Fruit fly (Drosophila melanogaster) whole organism, embryonic: ENCODE data around the gene CG8319.

Source experiments
- Awh ChIP-seq: fragments of 200-800 bp; sonication (Bioruptor generic); IDR thresholded peaks from 2 replicates; pipeline ENCODE4, ENCODE4 v1.3.6; 2022; ENCODE audit warnings: missing biosample characterization, missing genetic modification characterization
- CG12104 ChIP-seq: fragments of 200-800 bp; sonication (Bioruptor generic); optimal IDR thresholded peaks from 3 replicates; lab custom pipeline; 2016; ENCODE audit warnings: missing biosample characterization, missing genetic modification characterization
- CG13287 ChIP-seq: fragments of 200-800 bp; sonication (Bioruptor generic); IDR thresholded peaks from 2 replicates; pipeline ENCODE4 v1.3.6; 2022; ENCODE audit warnings: missing biosample characterization, missing genetic modification characterization; ENCODE audit not compliant: partially characterized antibody
- CG14667 ChIP-seq: fragments of 200-800 bp; sonication (Bioruptor generic); IDR thresholded peaks from 2 replicates; pipeline ENCODE4 v1.3.6; 2022; ENCODE audit warnings: missing biosample characterization, missing genetic modification characterization
- CG15479 ChIP-seq: fragments of 200-800 bp; sonication (Bioruptor generic); optimal IDR thresholded peaks from 3 replicates; lab custom pipeline; 2019; ENCODE audit warnings: missing biosample characterization, mild to moderate bottlenecking, missing genetic modification characterization, moderate library complexity
- CG1602 ChIP-seq: fragments of 200-800 bp; sonication (Bioruptor generic); optimal IDR thresholded peaks from 3 replicates; lab custom pipeline; 2016; ENCODE audit warnings: missing biosample characterization, missing genetic modification characterization
- CG16779 ChIP-seq: fragments of 200-800 bp; sonication (Bioruptor generic); IDR thresholded peaks from 2 replicates; pipeline ENCODE4 v1.3.6; 2022; ENCODE audit warnings: missing biosample characterization, missing genetic modification characterization
- CG17359 ChIP-seq: fragments of 200-800 bp; sonication (Bioruptor generic); optimal IDR thresholded peaks from 3 replicates; lab custom pipeline; 2018; ENCODE audit warnings: missing biosample characterization, mild to moderate bottlenecking, missing genetic modification characterization, moderate library complexity
- CG1792 ChIP-seq: fragments of 200-800 bp; sonication (Bioruptor generic); optimal IDR thresholded peaks from 2 replicates; lab custom pipeline; 2016; ENCODE audit warnings: missing biosample characterization, missing genetic modification characterization
- CG30403 ChIP-seq: fragments of 200-800 bp; sonication (Bioruptor generic); optimal IDR thresholded peaks from 3 replicates; lab custom pipeline; 2016; ENCODE audit warnings: missing biosample characterization, missing genetic modification characterization
- CG32767 ChIP-seq: fragments of 200-800 bp; sonication (Bioruptor generic); IDR thresholded peaks from 2 replicates; pipeline ENCODE4 v1.3.6; 2022; ENCODE audit warnings: missing biosample characterization, missing genetic modification characterization
- CG4730 ChIP-seq: fragments of 200-800 bp; sonication (Bioruptor generic); IDR thresholded peaks from 2 replicates; pipeline ENCODE4 v1.3.6; 2022; ENCODE audit warnings: missing biosample characterization, missing genetic modification characterization
- CG6175 ChIP-seq: fragments of 200-800 bp; sonication (Bioruptor generic); IDR thresholded peaks from 3 replicates; pipeline ENCODE4 v1.3.6; 2022; ENCODE audit warnings: missing biosample characterization, missing genetic modification characterization
- CG7928 ChIP-seq: fragments of 200-800 bp; sonication (Bioruptor generic); optimal IDR thresholded peaks from 2 replicates; lab custom pipeline; 2017; ENCODE audit warnings: missing biosample characterization, mild to moderate bottlenecking, missing genetic modification characterization
- CG8089 ChIP-seq: fragments of 200-800 bp; sonication (Bioruptor generic); optimal IDR thresholded peaks from 3 replicates; lab custom pipeline; 2016; ENCODE audit warnings: missing biosample characterization, missing genetic modification characterization
- Dad ChIP-seq: fragments of 200-800 bp; sonication (Bioruptor generic); optimal IDR thresholded peaks from 3 replicates; lab custom pipeline; 2016; ENCODE audit warnings: missing biosample characterization, missing genetic modification characterization
- Deaf1 ChIP-seq: fragments of 200-800 bp; optimal IDR thresholded peaks from 3 replicates; lab custom pipeline; 2019; ENCODE audit warnings: missing biosample characterization, mild to moderate bottlenecking, missing genetic modification characterization, moderate library complexity
- Ets97D ChIP-seq: fragments of 200-800 bp; sonication (Bioruptor generic); optimal IDR thresholded peaks from 3 replicates; lab custom pipeline; 2016; ENCODE audit warnings: missing biosample characterization, missing genetic modification characterization
- Fer1 ChIP-seq: fragments of 200-800 bp; sonication (Bioruptor generic); optimal IDR thresholded peaks from 2 replicates; lab custom pipeline; 2017; ENCODE audit warnings: missing biosample characterization, mild to moderate bottlenecking, missing genetic modification characterization
- Hmr ChIP-seq: fragments of 200-800 bp; sonication (Bioruptor generic); optimal IDR thresholded peaks from 3 replicates; lab custom pipeline; 2017; ENCODE audit warnings: mild to moderate bottlenecking, missing biosample characterization, missing genetic modification reagents, missing genetic modification characterization
- Hr51 ChIP-seq, 2 experiments: fragments of 200-800 bp; sonication (Bioruptor generic); optimal IDR thresholded peaks; 2 replicates in 1 of 2; 3 replicates in 1 of 2; lab custom pipeline; 2016 to 2018; ENCODE audit warnings: missing biosample characterization in 2 of 2, missing genetic modification characterization in 2 of 2, mild to moderate bottlenecking in 1 of 2, moderate library complexity in 1 of 2
- Mes4 ChIP-seq: fragments of 200-800 bp; sonication (Bioruptor generic); optimal IDR thresholded peaks from 2 replicates; lab custom pipeline; 2016; ENCODE audit warnings: missing biosample characterization, missing genetic modification characterization
- NC2α ChIP-seq: fragments of 200-800 bp; sonication (Bioruptor generic); optimal IDR thresholded peaks from 2 replicates; lab custom pipeline; 2016; ENCODE audit warnings: missing biosample characterization, missing genetic modification characterization
- NfI ChIP-seq: fragments of 200-800 bp; sonication (Bioruptor generic); optimal IDR thresholded peaks from 3 replicates; lab custom pipeline; 2018; ENCODE audit warnings: missing biosample characterization, mild to moderate bottlenecking, missing genetic modification characterization, moderate library complexity
- Optix ChIP-seq: fragments of 200-800 bp; sonication (Bioruptor generic); IDR thresholded peaks from 3 replicates; pipeline ENCODE4 v1.3.6; 2022; ENCODE audit warnings: missing biosample characterization, missing genetic modification characterization
- Side ChIP-seq: fragments of 200-800 bp; sonication (Bioruptor generic); optimal IDR thresholded peaks from 2 replicates; lab custom pipeline; 2016; ENCODE audit warnings: missing biosample characterization, missing genetic modification characterization
- ab ChIP-seq: fragments of 200-800 bp; sonication (Bioruptor generic); optimal IDR thresholded peaks from 2 replicates; lab custom pipeline; 2016; ENCODE audit warnings: missing biosample characterization, missing genetic modification characterization
- cas ChIP-seq: fragments of 200-800 bp; sonication (Bioruptor generic); IDR thresholded peaks from 2 replicates; pipeline ENCODE4 v1.3.6; 2022; ENCODE audit warnings: missing biosample characterization, missing genetic modification characterization
- cg ChIP-seq: fragments of 200-800 bp; sonication (Bioruptor generic); optimal IDR thresholded peaks from 3 replicates; lab custom pipeline; 2019; ENCODE audit warnings: missing biosample characterization, mild to moderate bottlenecking, missing genetic modification characterization, moderate library complexity
- dimm ChIP-seq: fragments of 200-800 bp; sonication (Bioruptor generic); IDR thresholded peaks from 2 replicates; pipeline ENCODE4 v1.3.6; 2022; ENCODE audit warnings: missing biosample characterization, missing genetic modification characterization
- dmrt11E ChIP-seq: fragments of 200-800 bp; sonication (Bioruptor generic); optimal IDR thresholded peaks from 3 replicates; lab custom pipeline; 2018; ENCODE audit warnings: missing biosample characterization, mild to moderate bottlenecking, missing genetic modification characterization, moderate library complexity
- dpn ChIP-seq, 2 experiments: fragments of 200-800 bp; sonication (Bioruptor generic); optimal IDR thresholded peaks; 3 replicates each; lab custom pipeline; 2016; ENCODE audit warnings: missing biosample characterization in 2 of 2, missing genetic modification characterization in 2 of 2
- dysf ChIP-seq: fragments of 200-800 bp; sonication (Bioruptor generic); IDR thresholded peaks from 3 replicates; pipeline ENCODE4 v1.3.6; 2022; ENCODE audit warnings: missing biosample characterization, missing genetic modification characterization
- eyg ChIP-seq: fragments of 200-800 bp; sonication (Bioruptor generic); optimal IDR thresholded peaks from 3 replicates; lab custom pipeline; 2016; ENCODE audit warnings: missing biosample characterization, missing genetic modification characterization
- fd64A ChIP-seq: fragments of 200-800 bp; sonication (Bioruptor generic); optimal IDR thresholded peaks from 3 replicates; lab custom pipeline; 2018; ENCODE audit warnings: missing biosample characterization, mild to moderate bottlenecking, missing genetic modification characterization
- fu2 ChIP-seq: fragments of 200-800 bp; sonication (Bioruptor generic); optimal IDR thresholded peaks from 2 replicates; lab custom pipeline; 2016; ENCODE audit warnings: missing biosample characterization, missing genetic modification characterization
- jigr1 ChIP-seq: fragments of 200-800 bp; sonication (Bioruptor generic); IDR thresholded peaks from 3 replicates; pipeline ENCODE4 v1.3.6; 2022; ENCODE audit warnings: missing biosample characterization, missing genetic modification characterization
- jumu ChIP-seq: fragments of 200-800 bp; sonication (Bioruptor generic); optimal IDR thresholded peaks from 3 replicates; lab custom pipeline; 2016; ENCODE audit warnings: missing biosample characterization, missing genetic modification characterization
- lilli ChIP-seq: fragments of 200-800 bp; sonication (Bioruptor generic); optimal IDR thresholded peaks from 3 replicates; lab custom pipeline; 2016; ENCODE audit warnings: missing biosample characterization, missing genetic modification characterization
- maf-S ChIP-seq: fragments of 200-800 bp; sonication (Bioruptor generic); optimal IDR thresholded peaks from 2 replicates; lab custom pipeline; 2016; ENCODE audit warnings: missing biosample characterization, missing genetic modification characterization
- mam ChIP-seq: fragments of 200-800 bp; sonication (Bioruptor generic); optimal IDR thresholded peaks from 3 replicates; lab custom pipeline; 2016; ENCODE audit warnings: missing biosample characterization, missing genetic modification characterization
- odd ChIP-seq: fragments of 200-800 bp; sonication (Bioruptor generic); optimal IDR thresholded peaks from 2 replicates; lab custom pipeline; 2017; ENCODE audit warnings: missing biosample characterization, mild to moderate bottlenecking, missing genetic modification characterization
- onecut ChIP-seq: fragments of 200-800 bp; sonication (Bioruptor generic); IDR thresholded peaks from 2 replicates; pipeline ENCODE4 v1.3.6; 2022; ENCODE audit warnings: missing biosample characterization, missing genetic modification characterization
- org-1 ChIP-seq: fragments of 200-800 bp; sonication (Bioruptor generic); optimal IDR thresholded peaks from 2 replicates; lab custom pipeline; 2017; ENCODE audit warnings: missing biosample characterization, missing genetic modification characterization
- peb ChIP-seq: fragments of 200-800 bp; sonication (Bioruptor generic); IDR thresholded peaks from 2 replicates; pipeline ENCODE4 v1.3.6; 2022; ENCODE audit warnings: missing biosample characterization, missing genetic modification characterization
- sd ChIP-seq: fragments of 200-800 bp; sonication (Bioruptor generic); optimal IDR thresholded peaks from 3 replicates; lab custom pipeline; 2018; ENCODE audit warnings: missing biosample characterization, mild to moderate bottlenecking, missing genetic modification characterization, moderate library complexity
- slp2 ChIP-seq: fragments of 200-800 bp; sonication (Bioruptor generic); optimal IDR thresholded peaks from 2 replicates; lab custom pipeline; 2016; ENCODE audit warnings: missing biosample characterization, missing genetic modification characterization
- sna ChIP-seq: fragments of 200-800 bp; sonication (Bioruptor generic); IDR thresholded peaks from 2 replicates; pipeline ENCODE4 v1.3.6; 2022; ENCODE audit warnings: missing biosample characterization, missing genetic modification characterization; ENCODE audit not compliant: partially characterized antibody
- stwl ChIP-seq: fragments of 200-800 bp; sonication (Bioruptor generic); optimal IDR thresholded peaks from 3 replicates; lab custom pipeline; 2018; ENCODE audit warnings: missing biosample characterization, mild to moderate bottlenecking, missing genetic modification characterization, moderate library complexity
- trem ChIP-seq: fragments of 200-800 bp; optimal IDR thresholded peaks from 3 replicates; lab custom pipeline; 2019; ENCODE audit warnings: missing biosample characterization, mild to moderate bottlenecking, missing genetic modification characterization, moderate library complexity
- vnd ChIP-seq: fragments of 200-800 bp; sonication (Bioruptor generic); IDR thresholded peaks from 3 replicates; pipeline ENCODE4 v1.3.6; 2022; ENCODE audit warnings: missing biosample characterization, missing genetic modification characterization; ENCODE audit not compliant: partially characterized antibody

The CG8319 gene

dm6 chr3R:9618331-9618730 is 8.8 kb upstream of the CG8319 start (continued):
- TF ChIP-seq CG1792 = peak; percentile 51
- peak; percentile 83 for TF ChIP-seq CG17359 (tag; lab: Kevin White, UChicago)
- peak; percentile 66 for TF ChIP-seq Side
- TF ChIP-seq mam (GFP tag; lab: Kevin White, UChicago) = peak; percentile 63
- peak; percentile 66 for TF ChIP-seq dmrt11E (tag; lab: Kevin White, UChicago)
- peak; percentile 22 for TF ChIP-seq fu2 (GFP tag; lab: Kevin White, UChicago)
- TF ChIP-seq CG6175 = 0 out of 3 replicates have a peak, but pooled peaks have one; percentile 61
- peak; percentile 73 for TF ChIP-seq lilli (GFP tag; lab: Kevin White, UChicago)
- TF ChIP-seq Hmr (GFP tag; lab: Kevin White, UChicago) = peak; percentile 48
- peak; percentile 4 for TF ChIP-seq eyg (GFP tag; lab: Kevin White, UChicago)
- TF ChIP-seq Ets97D = peak; percentile 12
- TF ChIP-seq dimm (GFP tag; lab: Robert Waterston, UW) = peak; percentile 58
- no peak for TF ChIP-seq CG12104
- peak; percentile 71 for TF ChIP-seq peb (GFP tag; lab: Robert Waterston, UW)
- TF ChIP-seq fd64A (GFP tag; lab: Kevin White, UChicago) = peak; percentile 60
- TF ChIP-seq cg (GFP tag; lab: Kevin White, UChicago) = no peak
- TF ChIP-seq trem (tag; lab: Kevin White, UChicago) = peak; percentile 15
- peak; percentile 51 for TF ChIP-seq slp2 (GFP tag; lab: Kevin White, UChicago)
- TF ChIP-seq CG15479 = no peak
- TF ChIP-seq CG1602 (GFP tag; lab: Kevin White, UChicago) = peak; percentile 66
- TF ChIP-seq vnd (GFP tag; lab: Robert Waterston, UW) = no peak
- TF ChIP-seq CG13287 = no peak
- TF ChIP-seq onecut (GFP tag; lab: Robert Waterston, UW) = peak; percentile 68
- peak; percentile 80 for TF ChIP-seq Awh
- TF ChIP-seq sd = peak; percentile 20
- peak; percentile 60 for TF ChIP-seq maf-S
- TF ChIP-seq CG30403 (GFP tag; lab: Kevin White, UChicago) = peak; percentile 78
- peak; percentile 71 for TF ChIP-seq ab
- peak; percentile 36 for TF ChIP-seq NC2α (GFP tag; lab: Kevin White, UChicago)
- peak; percentile 49; the same call in 1 of the 3 replicates for TF ChIP-seq jigr1 (GFP tag; lab: Robert Waterston, UW)
- TF ChIP-seq CG16779 (GFP tag; lab: Robert Waterston, UW) = no peak
- peak; percentile 62 for TF ChIP-seq CG8089 (GFP tag; lab: Kevin White, UChicago)
- TF ChIP-seq odd (GFP tag; lab: Kevin White, UChicago) = peak; percentile 34
- TF ChIP-seq org-1 (GFP tag; lab: Kevin White, UChicago) = peak; percentile 72
- TF ChIP-seq Fer1 (GFP tag; lab: Kevin White, UChicago) = peak; percentile 50
- peak; percentile 69 for TF ChIP-seq NfI (GFP tag; lab: Kevin White, UChicago)
- TF ChIP-seq jumu (GFP tag; lab: Kevin White, UChicago) = peak; percentile 68
- peak; percentile 76 for TF ChIP-seq CG32767 (GFP tag; lab: Robert Waterston, UW)
- peak; percentile 67 to 76 for TF ChIP-seq dpn (GFP tag; optimal IDR thresholded peaks at IDR 0.05; lab: Kevin White, UChicago)
- TF ChIP-seq Deaf1 (tag; lab: Kevin White, UChicago) = no peak
- TF ChIP-seq CG14667 (GFP tag; lab: Robert Waterston, UW) = peak; percentile 50
- TF ChIP-seq sna = no peak
- TF ChIP-seq cas (GFP tag; lab: Robert Waterston, UW) = 0 out of 2 replicates have a peak, but pooled peaks have one; percentile 24
- peak; percentile 65 for TF ChIP-seq Mes4 (GFP tag; lab: Kevin White, UChicago)
- no peak for TF ChIP-seq stwl (tag; lab: Kevin White, UChicago)
- TF ChIP-seq CG4730 (GFP tag; lab: Robert Waterston, UW) = peak; percentile 77
- peak; percentile 79 for TF ChIP-seq dysf (GFP tag; lab: Robert Waterston, UW)
- TF ChIP-seq CG7928 (GFP tag; lab: Kevin White, UChicago) = no peak
- peak; percentile 89 for TF ChIP-seq Optix
- peak in 1 of 2 experiments; percentile 67 for TF ChIP-seq Hr51 (GFP tag; optimal IDR thresholded peaks at IDR 0.05; lab: Kevin White, UChicago)
- TF ChIP-seq Dad (GFP tag; lab: Kevin White, UChicago) = peak; percentile 60
